Fruit fly (Drosophila melanogaster) whole organism, embryonic: ENCODE data around the gene Gclc.

ENCODE experiments used
- Adf1 ChIP-seq: fragments of 200-800 bp; sonication (Bioruptor generic); IDR thresholded peaks from 2 replicates; pipeline ENCODE4 v1.3.6; 2022; ENCODE audit warnings: missing biosample characterization, missing genetic modification characterization
- B-H1 ChIP-seq: fragments of 200-800 bp; sonication (Bioruptor generic); IDR thresholded peaks from 3 replicates; pipeline ENCODE4 v1.3.6; 2022; ENCODE audit warnings: missing biosample characterization, missing genetic modification characterization
- CG10959 ChIP-seq: fragments of 200-800 bp; sonication (Bioruptor generic); IDR thresholded peaks from 2 replicates; pipeline ENCODE4 v1.3.6; 2022; ENCODE audit warnings: missing biosample characterization, missing genetic modification characterization
- CG11085 ChIP-seq: fragments of 200-800 bp; sonication (Bioruptor generic); IDR thresholded peaks from 2 replicates; pipeline ENCODE4 v1.3.6; 2022; ENCODE audit warnings: missing biosample characterization, missing genetic modification characterization
- CG11456 ChIP-seq: fragments of 200-800 bp; sonication (Bioruptor generic); IDR thresholded peaks from 3 replicates; pipeline ENCODE4 v1.3.6; 2022; ENCODE audit warnings: missing biosample characterization, missing genetic modification characterization
- CG11560 ChIP-seq: fragments of 200-800 bp; sonication (Bioruptor generic); IDR thresholded peaks from 3 replicates; pipeline ENCODE4 v1.3.6; 2022; ENCODE audit warnings: missing biosample characterization, missing genetic modification characterization
- CG11696 ChIP-seq: fragments of 200-800 bp; sonication (Bioruptor generic); IDR thresholded peaks from 2 replicates; pipeline ENCODE4 v1.3.6; 2022; ENCODE audit warnings: missing biosample characterization, missing genetic modification characterization
- CG12769 ChIP-seq: fragments of 200-800 bp; sonication (Bioruptor generic); optimal IDR thresholded peaks from 2 replicates; lab custom pipeline; 2019; ENCODE audit warnings: missing biosample characterization, mild to moderate bottlenecking, missing genetic modification characterization, moderate library complexity
- CG13894 ChIP-seq: fragments of 200-800 bp; sonication (Bioruptor generic); optimal IDR thresholded peaks from 3 replicates; lab custom pipeline; 2018; ENCODE audit warnings: missing biosample characterization, mild to moderate bottlenecking, missing genetic modification characterization, moderate library complexity
- CG15479 ChIP-seq: fragments of 200-800 bp; sonication (Bioruptor generic); optimal IDR thresholded peaks from 3 replicates; lab custom pipeline; 2019; ENCODE audit warnings: missing biosample characterization, mild to moderate bottlenecking, missing genetic modification characterization, moderate library complexity
- CG15601 ChIP-seq: fragments of 200-800 bp; sonication (Bioruptor generic); optimal IDR thresholded peaks from 3 replicates; lab custom pipeline; 2019; ENCODE audit warnings: missing biosample characterization, mild to moderate bottlenecking, missing genetic modification characterization, moderate library complexity
- CG16815 ChIP-seq: fragments of 200-800 bp; sonication (Bioruptor generic); optimal IDR thresholded peaks from 3 replicates; lab custom pipeline; 2017; ENCODE audit warnings: missing biosample characterization, mild to moderate bottlenecking, missing genetic modification characterization
- CG17359 ChIP-seq: fragments of 200-800 bp; sonication (Bioruptor generic); optimal IDR thresholded peaks from 3 replicates; lab custom pipeline; 2018; ENCODE audit warnings: missing biosample characterization, mild to moderate bottlenecking, missing genetic modification characterization, moderate library complexity
- CG17829 ChIP-seq: fragments of 200-800 bp; optimal IDR thresholded peaks from 2 replicates; lab custom pipeline; 2019; ENCODE audit warnings: missing biosample characterization, mild to moderate bottlenecking, missing genetic modification characterization, moderate library complexity
- CG18599 ChIP-seq: fragments of 200-800 bp; sonication (Bioruptor generic); optimal IDR thresholded peaks from 3 replicates; lab custom pipeline; 2017; ENCODE audit warnings: missing biosample characterization, missing genetic modification characterization, mild to moderate bottlenecking, moderate library complexity, missing genetic modification reagents
- CG2678 ChIP-seq: fragments of 200-800 bp; sonication (Bioruptor generic); optimal IDR thresholded peaks from 3 replicates; lab custom pipeline; 2019; ENCODE audit warnings: missing biosample characterization, mild to moderate bottlenecking, missing genetic modification characterization, moderate library complexity
- CG2889 ChIP-seq: fragments of 200-800 bp; sonication (Bioruptor generic); IDR thresholded peaks from 3 replicates; pipeline ENCODE4 v1.3.6; 2022; ENCODE audit warnings: missing biosample characterization, missing genetic modification characterization
- CG34224 ChIP-seq: fragments of 200-800 bp; sonication (Bioruptor generic); IDR thresholded peaks from 3 replicates; pipeline ENCODE4 v1.3.6; 2022; ENCODE audit warnings: missing biosample characterization, missing genetic modification characterization; ENCODE audit not compliant: partially characterized antibody
- CG4282 ChIP-seq: fragments of 200-800 bp; sonication (Bioruptor generic); optimal IDR thresholded peaks from 2 replicates; lab custom pipeline; 2016; ENCODE audit warnings: missing biosample characterization, missing genetic modification characterization
- CG6175 ChIP-seq: fragments of 200-800 bp; sonication (Bioruptor generic); IDR thresholded peaks from 3 replicates; pipeline ENCODE4 v1.3.6; 2022; ENCODE audit warnings: missing biosample characterization, missing genetic modification characterization
- CrebB ChIP-seq: fragments of 200-800 bp; sonication (Bioruptor generic); optimal IDR thresholded peaks from 3 replicates; lab custom pipeline; 2018; ENCODE audit warnings: missing biosample characterization, mild to moderate bottlenecking, missing genetic modification characterization
- D ChIP-seq, 2 experiments: fragments of 200-800 bp in 1 of 2; fragments of >200 bp in 1 of 2; sonication (Bioruptor generic) in 1 of 2; optimal IDR thresholded peaks; 2 replicates in 1 of 2; 3 replicates in 1 of 2; lab custom pipeline; 2017; ENCODE audit warnings: mild to moderate bottlenecking in 1 of 2, missing biosample characterization in 1 of 2, missing genetic modification characterization in 1 of 2, missing genetic modification reagents in 1 of 2
- Fer3 ChIP-seq: fragments of 200-800 bp; sonication (Bioruptor generic); optimal IDR thresholded peaks from 2 replicates; lab custom pipeline; 2018; ENCODE audit warnings: missing biosample characterization, mild to moderate bottlenecking, missing genetic modification characterization, moderate library complexity
- H15 ChIP-seq: fragments of 200-800 bp; sonication (Bioruptor generic); IDR thresholded peaks from 3 replicates; pipeline ENCODE4 v1.3.6; 2022; ENCODE audit warnings: missing biosample characterization, missing genetic modification characterization
- Mrtf ChIP-seq: fragments of 200-800 bp; sonication (Bioruptor generic); IDR thresholded peaks from 3 replicates; pipeline ENCODE4 v1.3.6; 2022; ENCODE audit warnings: missing biosample characterization, missing genetic modification characterization
- Oli ChIP-seq: fragments of 200-800 bp; sonication (Bioruptor generic); optimal IDR thresholded peaks from 2 replicates; lab custom pipeline; 2018; ENCODE audit warnings: missing biosample characterization, mild to moderate bottlenecking, missing genetic modification characterization, moderate library complexity
- Poxn ChIP-seq: fragments of 200-800 bp; sonication (Bioruptor generic); IDR thresholded peaks from 2 replicates; pipeline ENCODE4 v1.3.6; 2022; ENCODE audit warnings: missing biosample characterization, missing genetic modification characterization
- Spps ChIP-seq: fragments of 200-800 bp; sonication (Bioruptor generic); optimal IDR thresholded peaks from 2 replicates; lab custom pipeline; 2018; ENCODE audit warnings: missing biosample characterization, mild to moderate bottlenecking, missing genetic modification characterization
- Sry-β ChIP-seq: fragments of 200-800 bp; sonication (Bioruptor generic); optimal IDR thresholded peaks from 2 replicates; lab custom pipeline; 2018; ENCODE audit warnings: missing biosample characterization, mild to moderate bottlenecking, missing genetic modification characterization, moderate library complexity
- Ssrp ChIP-seq: fragments of 200-800 bp; sonication (Bioruptor generic); optimal IDR thresholded peaks from 2 replicates; lab custom pipeline; 2018; ENCODE audit warnings: missing biosample characterization, mild to moderate bottlenecking, missing genetic modification characterization, moderate library complexity
- ash1 ChIP-seq: fragments of 200-800 bp; sonication (Bioruptor generic); optimal IDR thresholded peaks from 2 replicates; lab custom pipeline; 2018; ENCODE audit warnings: missing biosample characterization, mild to moderate bottlenecking, missing genetic modification characterization
- ato ChIP-seq: fragments of 200-800 bp; sonication (Bioruptor generic); IDR thresholded peaks from 2 replicates; pipeline ENCODE4 v1.3.6; 2022; ENCODE audit warnings: missing biosample characterization, missing genetic modification characterization; ENCODE audit not compliant: partially characterized antibody
- cg ChIP-seq: fragments of 200-800 bp; sonication (Bioruptor generic); optimal IDR thresholded peaks from 3 replicates; lab custom pipeline; 2019; ENCODE audit warnings: missing biosample characterization, mild to moderate bottlenecking, missing genetic modification characterization, moderate library complexity
- corto ChIP-seq: fragments of 200-800 bp; sonication (Bioruptor generic); optimal IDR thresholded peaks from 2 replicates; lab custom pipeline; 2016; ENCODE audit warnings: missing biosample characterization, mild to moderate bottlenecking, missing genetic modification characterization, moderate library complexity
- crol ChIP-seq: fragments of 200-800 bp; sonication (Bioruptor generic); IDR thresholded peaks from 2 replicates; pipeline ENCODE4 v1.3.6; 2022; ENCODE audit warnings: missing biosample characterization, missing genetic modification characterization
- da ChIP-seq: fragments of 200-800 bp; sonication (Bioruptor generic); optimal IDR thresholded peaks from 2 replicates; lab custom pipeline; 2016; ENCODE audit warnings: missing biosample characterization, missing genetic modification characterization
- dysf ChIP-seq: fragments of 200-800 bp; sonication (Bioruptor generic); IDR thresholded peaks from 3 replicates; pipeline ENCODE4 v1.3.6; 2022; ENCODE audit warnings: missing biosample characterization, missing genetic modification characterization
- en ChIP-seq: fragments of 200-800 bp; sonication (Bioruptor generic); optimal IDR thresholded peaks from 2 replicates; lab custom pipeline; 2016; ENCODE audit warnings: missing biosample characterization, missing genetic modification characterization
- fd3F ChIP-seq: fragments of 200-800 bp; sonication (Bioruptor generic); optimal IDR thresholded peaks from 2 replicates; lab custom pipeline; 2018; ENCODE audit warnings: missing biosample characterization, mild to moderate bottlenecking, missing genetic modification characterization, moderate library complexity
- ham ChIP-seq: fragments of 200-800 bp; sonication (Bioruptor generic); IDR thresholded peaks from 2 replicates; pipeline ENCODE4 v1.3.6; 2022; ENCODE audit warnings: missing biosample characterization, missing genetic modification characterization
- kay ChIP-seq: fragments of 200-800 bp; sonication (Bioruptor generic); optimal IDR thresholded peaks from 2 replicates; lab custom pipeline; 2016; ENCODE audit warnings: missing biosample characterization, missing genetic modification characterization
- lab ChIP-seq: fragments of 200-800 bp; sonication (Bioruptor generic); optimal IDR thresholded peaks from 3 replicates; lab custom pipeline; 2017; ENCODE audit warnings: missing biosample characterization, missing genetic modification characterization, mild to moderate bottlenecking, moderate library complexity, missing genetic modification reagents
- nerfin-1 ChIP-seq: fragments of 200-800 bp; sonication (Bioruptor generic); optimal IDR thresholded peaks from 3 replicates; lab custom pipeline; 2019; ENCODE audit warnings: missing biosample characterization, mild to moderate bottlenecking, missing genetic modification characterization, moderate library complexity
- nmo ChIP-seq: fragments of 200-800 bp; sonication (Bioruptor generic); optimal IDR thresholded peaks from 2 replicates; lab custom pipeline; 2018; ENCODE audit warnings: missing biosample characterization, mild to moderate bottlenecking, missing genetic modification characterization, moderate library complexity
- peb ChIP-seq: fragments of 200-800 bp; sonication (Bioruptor generic); IDR thresholded peaks from 2 replicates; pipeline ENCODE4 v1.3.6; 2022; ENCODE audit warnings: missing biosample characterization, missing genetic modification characterization
- prd ChIP-seq, 3 experiments: fragments of >200 bp in 2 of 3; fragments of 200-800 bp in 1 of 3; sonication (Bioruptor generic) in 1 of 3; optimal IDR thresholded peaks in 2 of 3; IDR thresholded peaks in 1 of 3; 2 replicates in 2 of 3; 3 replicates in 1 of 3; pipeline versions ENCODE4 v1.3.6 to Lab custom; 2017 to 2022; ENCODE audit warnings: missing biosample characterization in 1 of 3, missing genetic modification characterization in 1 of 3
- slp2 ChIP-seq: fragments of 200-800 bp; sonication (Bioruptor generic); optimal IDR thresholded peaks from 2 replicates; lab custom pipeline; 2016; ENCODE audit warnings: missing biosample characterization, missing genetic modification characterization
- tap ChIP-seq: fragments of 200-800 bp; optimal IDR thresholded peaks from 3 replicates; lab custom pipeline; 2019; ENCODE audit warnings: missing biosample characterization, mild to moderate bottlenecking, missing genetic modification characterization, moderate library complexity
- trem ChIP-seq: fragments of 200-800 bp; optimal IDR thresholded peaks from 3 replicates; lab custom pipeline; 2019; ENCODE audit warnings: missing biosample characterization, mild to moderate bottlenecking, missing genetic modification characterization, moderate library complexity
- zen ChIP-seq: fragments of 200-800 bp; sonication (Bioruptor generic); optimal IDR thresholded peaks from 3 replicates; lab custom pipeline; 2018; ENCODE audit warnings: missing biosample characterization, mild to moderate bottlenecking, missing genetic modification characterization, moderate library complexity

The Gclc gene

dm6 chrX:8125224-8125649, 9.3 kb upstream of the Gclc start (continued):
- peak; percentile 57 for TF ChIP-seq tap (tag; lab: Kevin White, UChicago)
- TF ChIP-seq CG2678 (tag; lab: Kevin White, UChicago): peak; percentile 74
- peak; percentile 43 for TF ChIP-seq nerfin-1 (tag; lab: Kevin White, UChicago)
- TF ChIP-seq CrebB (tag; lab: Kevin White, UChicago): no peak
- TF ChIP-seq Fer3 (tag; lab: Kevin White, UChicago): no peak
- no peak for TF ChIP-seq CG10959 (GFP tag; lab: Robert Waterston, UW)
- no peak for TF ChIP-seq slp2 (GFP tag; lab: Kevin White, UChicago)
- TF ChIP-seq Spps: no peak
- no peak for TF ChIP-seq CG4282 (GFP tag; lab: Kevin White, UChicago)
- TF ChIP-seq ham (GFP tag; lab: Robert Waterston, UW): no peak
- TF ChIP-seq CG15479 (GFP tag; lab: Kevin White, UChicago): no peak
- TF ChIP-seq Oli (tag; lab: Kevin White, UChicago): peak; percentile 74
- TF ChIP-seq lab (GFP tag; lab: Kevin White, UChicago): no peak
- no peak for TF ChIP-seq corto (GFP tag; lab: Kevin White, UChicago)
- peak; percentile 38 for TF ChIP-seq CG15601 (tag; lab: Kevin White, UChicago)
- TF ChIP-seq CG13894 (tag; lab: Kevin White, UChicago): no peak
- TF ChIP-seq CG18599 (GFP tag; lab: Kevin White, UChicago): no peak
- no peak for TF ChIP-seq Sry-β
- TF ChIP-seq da (GFP tag; lab: Kevin White, UChicago): no peak
- peak; percentile 56 for TF ChIP-seq CG17829 (tag; lab: Kevin White, UChicago)
- TF ChIP-seq CG16815 (GFP tag; lab: Kevin White, UChicago): peak; percentile 4
- TF ChIP-seq ash1: no peak
- no peak for TF ChIP-seq prd (optimal IDR thresholded peaks at IDR 0.05; lab: Kevin White, UChicago)
- TF ChIP-seq prd (GFP tag; IDR thresholded peaks at IDR 0.05; lab: Robert Waterston, UW): peak; percentile 71; the same call in 2 of the 3 replicates
- no peak for TF ChIP-seq crol (GFP tag; lab: Robert Waterston, UW)
- TF ChIP-seq fd3F (GFP tag; lab: Kevin White, UChicago): no peak
- TF ChIP-seq kay (GFP tag; lab: Kevin White, UChicago): no peak
- no peak for TF ChIP-seq CG34224 (GFP tag; lab: Robert Waterston, UW)
- TF ChIP-seq peb (GFP tag; lab: Robert Waterston, UW): no peak
- TF ChIP-seq nmo (GFP tag; lab: Kevin White, UChicago): peak; percentile 81
- TF ChIP-seq CG11456 (GFP tag; lab: Robert Waterston, UW): no peak
- no peak for TF ChIP-seq D (optimal IDR thresholded peaks at IDR 0.05; lab: Kevin White, UChicago)
- peak; percentile 49 for TF ChIP-seq D (GFP tag; optimal IDR thresholded peaks at IDR 0.05; lab: Kevin White, UChicago)
- peak; percentile 45; the same call in 1 of the 3 replicates for TF ChIP-seq dysf (GFP tag; lab: Robert Waterston, UW)
- peak; percentile 12; the same call in 1 of the 3 replicates for TF ChIP-seq B-H1
- no peak for TF ChIP-seq en (GFP tag; lab: Kevin White, UChicago)
- no peak for TF ChIP-seq Poxn
- TF ChIP-seq CG2889 (GFP tag; lab: Robert Waterston, UW): no peak
- peak; percentile 74 for TF ChIP-seq Ssrp (tag; lab: Kevin White, UChicago)
- no peak for TF ChIP-seq CG12769 (tag; lab: Kevin White, UChicago)
- 0 out of 3 replicates have a peak, but pooled peaks have one; percentile 50 for TF ChIP-seq H15 (GFP tag; lab: Robert Waterston, UW)
- TF ChIP-seq cg (GFP tag; lab: Kevin White, UChicago): no peak
- TF ChIP-seq trem (tag; lab: Kevin White, UChicago): peak; percentile 7
- TF ChIP-seq Adf1 (GFP tag; lab: Robert Waterston, UW): no peak
- TF ChIP-seq ato (GFP tag; lab: Robert Waterston, UW): no peak
- TF ChIP-seq CG17359 (tag; lab: Kevin White, UChicago): peak; percentile 65
- no peak for TF ChIP-seq CG11560 (tag; lab: Robert Waterston, UW)
- no peak for TF ChIP-seq CG11696 (GFP tag; lab: Robert Waterston, UW)
- TF ChIP-seq zen: peak; percentile 47
- TF ChIP-seq CG6175: no peak
- no peak for TF ChIP-seq CG11085 (GFP tag; lab: Robert Waterston, UW)
- TF ChIP-seq Mrtf (GFP tag; lab: Robert Waterston, UW): no peak
